Worm (Caenorhabditis elegans): ENCODE results near the gene gta-1.

The gta-1 gene

ce11 chrIV:10176252-10176730, 4.2 kb upstream of the gta-1 start, which contains the start of gene rack-1:
TSS of gene rack-1 (plus strand) at chrIV:10176680.
- TF ChIP-seq nfya-1 (tag; optimal IDR thresholded peaks at IDR 0.05) = peak; percentile 20
- no peak for TF ChIP-seq ceh-19 (GFP tag; optimal IDR thresholded peaks at IDR 0.05)
- no peak for TF ChIP-seq T23F11.4 (GFP tag; optimal IDR thresholded peaks at IDR 0.05)
- no peak for TF ChIP-seq nhr-11 (tag; optimal IDR thresholded peaks at IDR 0.05)
- no peak for TF ChIP-seq ceh-2 (tag; optimal IDR thresholded peaks at IDR 0.05)
- no peak for TF ChIP-seq sox-4 (tag; optimal IDR thresholded peaks at IDR 0.05)
- TF ChIP-seq ama-1 (optimal IDR thresholded peaks at IDR 0.05) = no peak
- TF ChIP-seq fax-1 (tag; optimal IDR thresholded peaks at IDR 0.05) = peak; percentile 3
- TF ChIP-seq elt-2 (tag; optimal IDR thresholded peaks at IDR 0.05) = no peak
- no peak for TF ChIP-seq sdc-2 (tag; optimal IDR thresholded peaks at IDR 0.05)
- no peak for TF ChIP-seq ceh-34 (tag; optimal IDR thresholded peaks at IDR 0.05)
- TF ChIP-seq pqm-1 (tag; optimal IDR thresholded peaks at IDR 0.05) = no peak
- peak; percentile 66 for TF ChIP-seq unc-42 (tag; optimal IDR thresholded peaks at IDR 0.05)
- peak; percentile 11 for TF ChIP-seq ceh-31 (tag; optimal IDR thresholded peaks at IDR 0.05)
- TF ChIP-seq tbx-2 (tag; optimal IDR thresholded peaks at IDR 0.05) = no peak
- TF ChIP-seq npax-4 (tag; optimal IDR thresholded peaks at IDR 0.05) = no peak
- no peak for TF ChIP-seq unc-3 (GFP tag; conservative IDR thresholded peaks at IDR 0.05)
- TF ChIP-seq unc-3 (tag; optimal IDR thresholded peaks at IDR 0.05) = no peak
- TF ChIP-seq pha-4 (tag; optimal IDR thresholded peaks at IDR 0.05) = no peak

ce11 chrIV:10177779-10178178, 2.7 kb upstream of the gta-1 start, which contains the start of gene mspn-1:
TSS of gene mspn-1 (plus strand) at chrIV:10177968.
- TF ChIP-seq ztf-16 (tag; optimal IDR thresholded peaks at IDR 0.05) = no peak
- TF ChIP-seq pros-1 (tag; optimal IDR thresholded peaks at IDR 0.05) = no peak
- TF ChIP-seq F13H6.1 (tag; optimal IDR thresholded peaks at IDR 0.05) = no peak
- TF ChIP-seq gmeb-2 (tag; optimal IDR thresholded peaks at IDR 0.05) = no peak
- TF ChIP-seq ceh-30 (tag; optimal IDR thresholded peaks at IDR 0.05) = no peak
- TF ChIP-seq lin-11 (tag; optimal IDR thresholded peaks at IDR 0.05) = no peak
- no peak for TF ChIP-seq elt-4 (tag; optimal IDR thresholded peaks at IDR 0.05)
- no peak for TF ChIP-seq sdc-2 (tag; optimal IDR thresholded peaks at IDR 0.05)
- TF ChIP-seq ceh-48 (tag; optimal IDR thresholded peaks at IDR 0.05) = no peak
- TF ChIP-seq pha-2 (tag; optimal IDR thresholded peaks at IDR 0.05) = no peak
- TF ChIP-seq ahr-1 (tag; optimal IDR thresholded peaks at IDR 0.05) = no peak
- TF ChIP-seq ceh-34 (tag; optimal IDR thresholded peaks at IDR 0.05) = no peak
- no peak for TF ChIP-seq ets-4 (tag; optimal IDR thresholded peaks at IDR 0.05)
- no peak for TF ChIP-seq ceh-2 (tag; optimal IDR thresholded peaks at IDR 0.05)
- no peak for TF ChIP-seq unc-86 (tag; optimal IDR thresholded peaks at IDR 0.05)
- TF ChIP-seq odd-2 (tag; optimal IDR thresholded peaks at IDR 0.05) = no peak
- no peak for TF ChIP-seq sox-4 (tag; optimal IDR thresholded peaks at IDR 0.05)
- TF ChIP-seq hlh-6 (tag; optimal IDR thresholded peaks at IDR 0.05) = no peak
- TF ChIP-seq hlh-30 (tag; optimal IDR thresholded peaks at IDR 0.05; ENCODE audit: insufficient read depth) = no peak
- no peak for TF ChIP-seq fkh-10 (GFP tag; optimal IDR thresholded peaks at IDR 0.05)

ce11 chrIV:10188505-10188904, 8.0 kb downstream of the gta-1 start:
- no peak for TF ChIP-seq ceh-9 (tag; optimal IDR thresholded peaks at IDR 0.05)
- TF ChIP-seq ahr-1 (tag; optimal IDR thresholded peaks at IDR 0.05) = no peak
- peak; percentile 34 for TF ChIP-seq unc-42 (tag; optimal IDR thresholded peaks at IDR 0.05)
- TF ChIP-seq mec-3 (tag; optimal IDR thresholded peaks at IDR 0.05; ENCODE audit: borderline replicate concordance) = no peak
- TF ChIP-seq sox-4 (tag; optimal IDR thresholded peaks at IDR 0.05) = no peak
- TF ChIP-seq ref-2 (tag; optimal IDR thresholded peaks at IDR 0.05) = no peak
- TF ChIP-seq ets-4 (tag; optimal IDR thresholded peaks at IDR 0.05) = no peak

ce11 chrIV:10190586-10190985, 10.1 kb downstream of the gta-1 start:
- TF ChIP-seq ceh-14 (tag; optimal IDR thresholded peaks at IDR 0.05) = no peak
- peak; percentile 52 for TF ChIP-seq ceh-34 (tag; optimal IDR thresholded peaks at IDR 0.05)

Data from whole organism, late embryonic.